Worm (Caenorhabditis elegans): ENCODE measurements around the gene pqn-68.

pqn-68 gene

ce11 chrV:12922308-12922707, 30.1 kb upstream of the pqn-68 start, which contains the start of gene dhrs-4:
dhrs-4 (plus strand) TSS chrV:12922608.
- TF ChIP-seq K02D7.2 (tag; optimal IDR thresholded peaks at IDR 0.05) (no peak), npax-4 (tag; optimal IDR thresholded peaks at IDR 0.05) (no peak), syd-9 (tag; optimal IDR thresholded peaks at IDR 0.05) (no peak)

- no peak for TF ChIP-seq tbx-2 (tag; optimal IDR thresholded peaks at IDR 0.05)
- no peak for TF ChIP-seq odd-2 (tag; optimal IDR thresholded peaks at IDR 0.05)
- TF ChIP-seq hlh-6 (tag; optimal IDR thresholded peaks at IDR 0.05), result no peak
- TF ChIP-seq ref-2 (tag; optimal IDR thresholded peaks at IDR 0.05), result no peak
- TF ChIP-seq K02D7.2 (tag; optimal IDR thresholded peaks at IDR 0.05), result no peak
- no peak for TF ChIP-seq mec-3 (tag; optimal IDR thresholded peaks at IDR 0.05; ENCODE audit: borderline replicate concordance)
- no peak for TF ChIP-seq syd-9 (tag; optimal IDR thresholded peaks at IDR 0.05)
- no peak for TF ChIP-seq sox-2 (GFP tag; IDR thresholded peaks at IDR 0.05)
- TF ChIP-seq T23F11.4 (GFP tag; optimal IDR thresholded peaks at IDR 0.05), result no peak
- TF ChIP-seq nfya-1 (tag; optimal IDR thresholded peaks at IDR 0.05), result no peak
- no peak for TF ChIP-seq hlh-15 (tag; optimal IDR thresholded peaks at IDR 0.05)
- no peak for TF ChIP-seq elt-4 (tag; optimal IDR thresholded peaks at IDR 0.05)
- TF ChIP-seq C08G9.2 (tag; optimal IDR thresholded peaks at IDR 0.05), result no peak
- no peak for TF ChIP-seq pros-1 (tag; optimal IDR thresholded peaks at IDR 0.05)
- no peak for TF ChIP-seq gmeb-2 (tag; optimal IDR thresholded peaks at IDR 0.05)
- TF ChIP-seq ceh-18 (tag; optimal IDR thresholded peaks at IDR 0.05), result no peak
- TF ChIP-seq nhr-232 (tag; optimal IDR thresholded peaks at IDR 0.05), result no peak
- TF ChIP-seq unc-42 (tag; optimal IDR thresholded peaks at IDR 0.05), result no peak
Measured at ce11 chrV:12924128-12924527, 28.3 kb upstream of the pqn-68 start, which contains the start of gene pqn-67. pqn-67 (plus strand) TSS chrV:12924428.

ce11 chrV:12928929-12929532, 23.4 kb upstream of the pqn-68 start, which contains the start of gene T16G1.2:
T16G1.2 (plus strand) TSS chrV:12929482.
- TF ChIP-seq ceh-34 (tag; optimal IDR thresholded peaks at IDR 0.05) (no peak), zip-5 (tag; optimal IDR thresholded peaks at IDR 0.05) (no peak), hlh-8 (tag; optimal IDR thresholded peaks at IDR 0.05) (no peak), nhr-232 (tag; optimal IDR thresholded peaks at IDR 0.05) (no peak), madf-2 (tag; optimal IDR thresholded peaks at IDR 0.05) (no peak)

- TF ChIP-seq ttx-3 (tag; optimal IDR thresholded peaks at IDR 0.05), result no peak
- no peak for TF ChIP-seq unc-42 (tag; optimal IDR thresholded peaks at IDR 0.05)
Measured at ce11 chrV:12933654-12934053, 18.8 kb upstream of the pqn-68 start.

- TF ChIP-seq fkh-6 (tag; optimal IDR thresholded peaks at IDR 0.05), result no peak
- no peak for TF ChIP-seq Y22D7AL.16 (tag; optimal IDR thresholded peaks at IDR 0.05)
- no peak for TF ChIP-seq pha-2 (tag; optimal IDR thresholded peaks at IDR 0.05)
- TF ChIP-seq pat-9 (tag; optimal IDR thresholded peaks at IDR 0.05), result no peak
- no peak for TF ChIP-seq sdc-2 (tag; optimal IDR thresholded peaks at IDR 0.05)
- no peak for TF ChIP-seq ref-2 (tag; optimal IDR thresholded peaks at IDR 0.05)
- TF ChIP-seq ceh-45 (GFP tag; IDR thresholded peaks at IDR 0.05), result no peak
- no peak for TF ChIP-seq pros-1 (tag; optimal IDR thresholded peaks at IDR 0.05)
- TF ChIP-seq gmeb-2 (tag; optimal IDR thresholded peaks at IDR 0.05), result no peak
- TF ChIP-seq F13H6.1 (tag; optimal IDR thresholded peaks at IDR 0.05), result no peak
Measured at ce11 chrV:12934976-12935375, 17.5 kb upstream of the pqn-68 start, which contains the start of gene T16G1.7. T16G1.7 (minus strand) TSS chrV:12935112.

ce11 chrV:12937098-12937497, 15.3 kb upstream of the pqn-68 start, which contains the start of gene T16G1.6:
T16G1.6 (minus strand) TSS chrV:12937174.
- TF ChIP-seq ref-2 (tag; optimal IDR thresholded peaks at IDR 0.05) (no peak), ttx-3 (tag; optimal IDR thresholded peaks at IDR 0.05) (no peak), ztf-16 (tag; optimal IDR thresholded peaks at IDR 0.05) (no peak), eyg-1 (tag; optimal IDR thresholded peaks at IDR 0.05) (no peak)

Data from whole organism, late embryonic.